Fruit fly (Drosophila melanogaster): ENCODE data around the gene und.

Gene und

dm6 chr2L:9782176-9782581 lies 19.0 kb downstream of the und start, which contains the start of gene IP3K1:
Gene IP3K1, plus strand, starts transcription at chr2L:9782384.
- TF ChIP-seq dl (GFP tag; optimal IDR thresholded peaks at IDR 0.05; ENCODE audit: insufficient read depth in 1 of 2, partially characterized antibody in 2 of 2): peak; percentile 97 to 98
- no peak for TF ChIP-seq woc (GFP tag; optimal IDR thresholded peaks at IDR 0.05)
- no peak for TF ChIP-seq Hr78 (GFP tag; optimal IDR thresholded peaks at IDR 0.05)
- TF ChIP-seq psq (GFP tag; optimal IDR thresholded peaks at IDR 0.05): no peak
- no peak for TF ChIP-seq usp (GFP tag; optimal IDR thresholded peaks at IDR 0.05)
- TF ChIP-seq sage (GFP tag; optimal IDR thresholded peaks at IDR 0.05): no peak
- TF ChIP-seq Dif (GFP tag; optimal IDR thresholded peaks at IDR 0.05; ENCODE audit: partially characterized antibody): peak; percentile 98
- peak; percentile 54 for TF ChIP-seq fru (GFP tag; optimal IDR thresholded peaks at IDR 0.05)
- no peak for TF ChIP-seq ey (GFP tag; optimal IDR thresholded peaks at IDR 0.05)
- TF ChIP-seq CG9705 (GFP tag; optimal IDR thresholded peaks at IDR 0.05): no peak
- no peak for TF ChIP-seq CrebA (GFP tag; optimal IDR thresholded peaks at IDR 0.05; ENCODE audit: borderline replicate concordance)
- peak; percentile 94 for TF ChIP-seq Vsx2 (GFP tag; optimal IDR thresholded peaks at IDR 0.05; ENCODE audit: partially characterized antibody)
- no peak for TF ChIP-seq dmrt93B (GFP tag; optimal IDR thresholded peaks at IDR 0.05)
- TF ChIP-seq lola (GFP tag; optimal IDR thresholded peaks at IDR 0.05): no peak
- no peak for TF ChIP-seq brk (GFP tag; optimal IDR thresholded peaks at IDR 0.05)
- peak; percentile 18 for TF ChIP-seq Mio (GFP tag; optimal IDR thresholded peaks at IDR 0.05)
- TF ChIP-seq Sp1 (GFP tag; optimal IDR thresholded peaks at IDR 0.05): peak; percentile 68
- no peak for TF ChIP-seq dsf (GFP tag; optimal IDR thresholded peaks at IDR 0.05; ENCODE audit: borderline replicate concordance)
- TF ChIP-seq br (GFP tag; optimal IDR thresholded peaks at IDR 0.05): peak; percentile 67
- peak; percentile 87 for TF ChIP-seq Hr83 (GFP tag; optimal IDR thresholded peaks at IDR 0.05; ENCODE audit: poor library complexity, severe bottlenecking)
- TF ChIP-seq Dfd (GFP tag; optimal IDR thresholded peaks at IDR 0.05): no peak
- no peak for TF ChIP-seq CG32264 (GFP tag; optimal IDR thresholded peaks at IDR 0.05)
- no peak for TF ChIP-seq N (GFP tag; optimal IDR thresholded peaks at IDR 0.05)
- peak; percentile 57 for TF ChIP-seq Hnf4 (GFP tag; optimal IDR thresholded peaks at IDR 0.05)
- TF ChIP-seq sv (GFP tag; optimal IDR thresholded peaks at IDR 0.05): no peak
- TF ChIP-seq pan (optimal IDR thresholded peaks at IDR 0.05): no peak
- peak; percentile 51 for TF ChIP-seq OdsH (GFP tag; optimal IDR thresholded peaks at IDR 0.05)
- TF ChIP-seq tai (GFP tag; optimal IDR thresholded peaks at IDR 0.05): no peak
- peak; percentile 64 for TF ChIP-seq Rel (GFP tag; optimal IDR thresholded peaks at IDR 0.05)
- peak; percentile 83 for TF ChIP-seq Rel (tag; optimal IDR thresholded peaks at IDR 0.05)
- TF ChIP-seq Abd-B (GFP tag; optimal IDR thresholded peaks at IDR 0.05): no peak
- no peak for TF ChIP-seq Myc (optimal IDR thresholded peaks at IDR 0.05)
- peak; percentile 52 for TF ChIP-seq Jra (GFP tag; optimal IDR thresholded peaks at IDR 0.05)
- TF ChIP-seq h (GFP tag; optimal IDR thresholded peaks at IDR 0.05): peak; percentile 73
- TF ChIP-seq rgr (GFP tag; optimal IDR thresholded peaks at IDR 0.05): peak; percentile 57
- peak in 1 of 2 experiments; percentile 55 for TF ChIP-seq foxo (GFP tag; optimal IDR thresholded peaks at IDR 0.05)
- no peak for TF ChIP-seq jim (GFP tag; optimal IDR thresholded peaks at IDR 0.05)
- TF ChIP-seq HLH106 (tag; optimal IDR thresholded peaks at IDR 0.05): peak; percentile 18
- TF ChIP-seq GATAd (GFP tag; optimal IDR thresholded peaks at IDR 0.05): no peak

dm6 chr2L:9783130-9783529 lies 20.0 kb downstream of the und start:
- peak; percentile 25 for TF ChIP-seq h (GFP tag; optimal IDR thresholded peaks at IDR 0.05)
- TF ChIP-seq Hr83 (GFP tag; optimal IDR thresholded peaks at IDR 0.05; ENCODE audit: poor library complexity, severe bottlenecking): peak; percentile 67
- TF ChIP-seq br (GFP tag; optimal IDR thresholded peaks at IDR 0.05): no peak

dm6 chr2L:9784468-9784867 lies 21.3 kb downstream of the und start:
- TF ChIP-seq CG9705 (GFP tag; optimal IDR thresholded peaks at IDR 0.05) (no peak), CG32264 (GFP tag; optimal IDR thresholded peaks at IDR 0.05) (no peak), dl (GFP tag; optimal IDR thresholded peaks at IDR 0.05; ENCODE audit: insufficient read depth in 1 of 2, partially characterized antibody in 2 of 2) (no peak)

All from whole organism, wandering third instar larva.